Fruit fly (Drosophila melanogaster) whole organism, embryonic: ENCODE results near the gene Mfe2.
A peak's percentile ranks its signal among the peaks of the same experiment; 100 is the strongest.

ENCODE experiments used
- Atf6 ChIP-seq: fragments of 200-800 bp; sonication (Bioruptor generic); IDR thresholded peaks from 2 replicates; pipeline ENCODE4 v1.3.6; 2022; ENCODE audit warnings: missing biosample characterization, missing genetic modification characterization
- CG10366 ChIP-seq: fragments of 200-800 bp; sonication (Bioruptor generic); IDR thresholded peaks from 2 replicates; pipeline ENCODE4 v1.3.6; 2022; ENCODE audit warnings: missing biosample characterization, missing genetic modification characterization
- CG10543 ChIP-seq: fragments of 200-800 bp; sonication (Bioruptor generic); optimal IDR thresholded peaks from 3 replicates; lab custom pipeline; 2017; ENCODE audit warnings: missing biosample characterization, mild to moderate bottlenecking, missing genetic modification characterization, moderate library complexity
- CG10959 ChIP-seq: fragments of 200-800 bp; sonication (Bioruptor generic); IDR thresholded peaks from 2 replicates; pipeline ENCODE4 v1.3.6; 2022; ENCODE audit warnings: missing biosample characterization, missing genetic modification characterization
- CG13287 ChIP-seq: fragments of 200-800 bp; sonication (Bioruptor generic); IDR thresholded peaks from 2 replicates; pipeline ENCODE4 v1.3.6; 2022; ENCODE audit warnings: missing biosample characterization, missing genetic modification characterization; ENCODE audit not compliant: partially characterized antibody
- CG13296 ChIP-seq: fragments of 200-800 bp; sonication (Bioruptor generic); optimal IDR thresholded peaks from 3 replicates; lab custom pipeline; 2018; ENCODE audit warnings: missing biosample characterization, mild to moderate bottlenecking, missing genetic modification characterization
- CG13775 ChIP-seq: fragments of 200-800 bp; sonication (Bioruptor generic); optimal IDR thresholded peaks from 3 replicates; lab custom pipeline; 2017; ENCODE audit warnings: missing biosample characterization, mild to moderate bottlenecking, missing genetic modification characterization
- CG15696 ChIP-seq: fragments of 200-800 bp; sonication (Bioruptor generic); optimal IDR thresholded peaks from 2 replicates; lab custom pipeline; 2019; ENCODE audit warnings: missing biosample characterization, mild to moderate bottlenecking, missing genetic modification characterization, moderate library complexity
- CG1603 ChIP-seq: fragments of 200-800 bp; sonication (Bioruptor generic); optimal IDR thresholded peaks from 2 replicates; lab custom pipeline; 2019; ENCODE audit warnings: missing biosample characterization, mild to moderate bottlenecking, missing genetic modification characterization, moderate library complexity
- CG17829 ChIP-seq: fragments of 200-800 bp; optimal IDR thresholded peaks from 2 replicates; lab custom pipeline; 2019; ENCODE audit warnings: missing biosample characterization, mild to moderate bottlenecking, missing genetic modification characterization, moderate library complexity
- CG18011 ChIP-seq: fragments of 200-800 bp; sonication (Bioruptor generic); optimal IDR thresholded peaks from 2 replicates; lab custom pipeline; 2017; ENCODE audit warnings: missing biosample characterization, missing genetic modification characterization, mild to moderate bottlenecking, moderate library complexity, missing genotype
- CG2199 ChIP-seq: fragments of 200-800 bp; sonication (Bioruptor generic); IDR thresholded peaks from 3 replicates; pipeline ENCODE4 v1.3.6; 2022; ENCODE audit warnings: missing biosample characterization, missing genetic modification characterization
- CG32772 ChIP-seq: fragments of 200-800 bp; sonication (Bioruptor generic); IDR thresholded peaks from 2 replicates; pipeline ENCODE4 v1.3.6; 2022; ENCODE audit warnings: missing biosample characterization, missing genetic modification characterization
- CG33557 ChIP-seq: fragments of 200-800 bp; sonication (Bioruptor generic); optimal IDR thresholded peaks from 2 replicates; lab custom pipeline; 2019; ENCODE audit warnings: missing biosample characterization, mild to moderate bottlenecking, missing genetic modification characterization, moderate library complexity
- CG3847 ChIP-seq: fragments of 200-800 bp; sonication (Bioruptor generic); IDR thresholded peaks from 2 replicates; pipeline ENCODE4 v1.3.6; 2022; ENCODE audit warnings: missing biosample characterization, missing genetic modification characterization
- CG4617 ChIP-seq: fragments of 200-800 bp; sonication (Bioruptor generic); optimal IDR thresholded peaks from 3 replicates; lab custom pipeline; 2016; ENCODE audit warnings: missing biosample characterization, missing genetic modification characterization, borderline replicate concordance
- CG8281 ChIP-seq: fragments of 200-800 bp; sonication (Bioruptor generic); optimal IDR thresholded peaks from 2 replicates; lab custom pipeline; 2018; ENCODE audit warnings: missing biosample characterization, mild to moderate bottlenecking, missing genetic modification characterization, moderate library complexity
- CG8478 ChIP-seq: fragments of >200 bp; optimal IDR thresholded peaks from 2 replicates; lab custom pipeline; 2018
- CG9797 ChIP-seq: fragments of 200-800 bp; sonication (Bioruptor generic); optimal IDR thresholded peaks from 3 replicates; lab custom pipeline; 2018; ENCODE audit warnings: missing biosample characterization, mild to moderate bottlenecking, missing genetic modification characterization
- CoRest ChIP-seq: fragments of 200-800 bp; sonication (Bioruptor generic); optimal IDR thresholded peaks from 3 replicates; lab custom pipeline; 2018; ENCODE audit warnings: missing biosample characterization, mild to moderate bottlenecking, missing genetic modification characterization, moderate library complexity
- Ets97D ChIP-seq: fragments of 200-800 bp; sonication (Bioruptor generic); optimal IDR thresholded peaks from 3 replicates; lab custom pipeline; 2016; ENCODE audit warnings: missing biosample characterization, missing genetic modification characterization
- Hmr ChIP-seq: fragments of 200-800 bp; sonication (Bioruptor generic); optimal IDR thresholded peaks from 3 replicates; lab custom pipeline; 2017; ENCODE audit warnings: mild to moderate bottlenecking, missing biosample characterization, missing genetic modification reagents, missing genetic modification characterization
- Hr51 ChIP-seq, 2 experiments: fragments of 200-800 bp; sonication (Bioruptor generic); optimal IDR thresholded peaks; 2 replicates in 1 of 2; 3 replicates in 1 of 2; lab custom pipeline; 2016 to 2018; ENCODE audit warnings: missing biosample characterization in 2 of 2, missing genetic modification characterization in 2 of 2, mild to moderate bottlenecking in 1 of 2, moderate library complexity in 1 of 2
- Hsf ChIP-seq: fragments of 200-800 bp; sonication (Bioruptor generic); optimal IDR thresholded peaks from 3 replicates; lab custom pipeline; 2016; ENCODE audit warnings: missing biosample characterization, missing genetic modification characterization
- MESR4 ChIP-seq: fragments of 200-800 bp; sonication (Bioruptor generic); optimal IDR thresholded peaks from 2 replicates; lab custom pipeline; 2018; ENCODE audit warnings: missing biosample characterization, mild to moderate bottlenecking, missing genetic modification characterization, moderate library complexity
- NC2α ChIP-seq: fragments of 200-800 bp; sonication (Bioruptor generic); optimal IDR thresholded peaks from 2 replicates; lab custom pipeline; 2016; ENCODE audit warnings: missing biosample characterization, missing genetic modification characterization
- NC2β ChIP-seq: fragments of 200-800 bp; sonication (Bioruptor generic); optimal IDR thresholded peaks from 2 replicates; lab custom pipeline; 2016; ENCODE audit warnings: missing biosample characterization, missing genetic modification characterization
- Nf-YB ChIP-seq: fragments of 200-800 bp; sonication (Bioruptor generic); optimal IDR thresholded peaks from 3 replicates; lab custom pipeline; 2019; ENCODE audit warnings: missing biosample characterization, mild to moderate bottlenecking, missing genetic modification characterization, moderate library complexity
- Oaz ChIP-seq: fragments of 200-800 bp; sonication (Bioruptor generic); IDR thresholded peaks from 2 replicates; pipeline ENCODE4 v1.3.6; 2022; ENCODE audit warnings: missing biosample characterization, missing genetic modification characterization
- Rfx ChIP-seq: fragments of 200-800 bp; sonication (Bioruptor generic); IDR thresholded peaks from 2 replicates; pipeline ENCODE4 v1.3.6; 2022; ENCODE audit warnings: missing biosample characterization, missing genetic modification characterization
- ab ChIP-seq: fragments of 200-800 bp; sonication (Bioruptor generic); optimal IDR thresholded peaks from 2 replicates; lab custom pipeline; 2016; ENCODE audit warnings: missing biosample characterization, missing genetic modification characterization
- bigmax ChIP-seq: fragments of 200-800 bp; sonication (Bioruptor generic); optimal IDR thresholded peaks from 2 replicates; lab custom pipeline; 2018; ENCODE audit warnings: missing biosample characterization, mild to moderate bottlenecking, missing genetic modification characterization
- caup ChIP-seq: fragments of 200-800 bp; sonication (Bioruptor generic); optimal IDR thresholded peaks from 3 replicates; lab custom pipeline; 2017; ENCODE audit warnings: missing biosample characterization, mild to moderate bottlenecking, missing genetic modification characterization, moderate library complexity; ENCODE audit not compliant: severe bottlenecking
- cg ChIP-seq: fragments of 200-800 bp; sonication (Bioruptor generic); optimal IDR thresholded peaks from 3 replicates; lab custom pipeline; 2019; ENCODE audit warnings: missing biosample characterization, mild to moderate bottlenecking, missing genetic modification characterization, moderate library complexity
- crc ChIP-seq: fragments of 200-800 bp; sonication (Bioruptor generic); optimal IDR thresholded peaks from 2 replicates; lab custom pipeline; 2016; ENCODE audit warnings: missing biosample characterization, missing genetic modification characterization
- dmrt99B ChIP-seq: fragments of 200-800 bp; sonication (Bioruptor generic); optimal IDR thresholded peaks from 2 replicates; lab custom pipeline; 2018; ENCODE audit warnings: missing biosample characterization, mild to moderate bottlenecking, missing genetic modification characterization, moderate library complexity
- dpn ChIP-seq, 2 experiments: fragments of 200-800 bp; sonication (Bioruptor generic); optimal IDR thresholded peaks; 3 replicates each; lab custom pipeline; 2016; ENCODE audit warnings: missing biosample characterization in 2 of 2, missing genetic modification characterization in 2 of 2
- fd64A ChIP-seq: fragments of 200-800 bp; sonication (Bioruptor generic); optimal IDR thresholded peaks from 3 replicates; lab custom pipeline; 2018; ENCODE audit warnings: missing biosample characterization, mild to moderate bottlenecking, missing genetic modification characterization
- fd96Cb ChIP-seq: fragments of 200-800 bp; sonication (Bioruptor generic); optimal IDR thresholded peaks from 2 replicates; lab custom pipeline; 2018; ENCODE audit warnings: missing biosample characterization, mild to moderate bottlenecking, missing genetic modification characterization, moderate library complexity
- kay ChIP-seq: fragments of 200-800 bp; sonication (Bioruptor generic); optimal IDR thresholded peaks from 2 replicates; lab custom pipeline; 2016; ENCODE audit warnings: missing biosample characterization, missing genetic modification characterization
- pita ChIP-seq: fragments of 200-800 bp; sonication (Bioruptor generic); optimal IDR thresholded peaks from 2 replicates; lab custom pipeline; 2017; ENCODE audit warnings: missing biosample characterization, mild to moderate bottlenecking, missing genetic modification characterization
- shn ChIP-seq: fragments of 200-800 bp; sonication (Bioruptor generic); optimal IDR thresholded peaks from 3 replicates; lab custom pipeline; 2016; ENCODE audit warnings: missing biosample characterization, missing genetic modification characterization
- slbo ChIP-seq: fragments of 200-800 bp; sonication (Bioruptor generic); IDR thresholded peaks from 2 replicates; pipeline ENCODE4 v1.3.6; 2022; ENCODE audit warnings: missing biosample characterization, missing genetic modification characterization
- stc ChIP-seq: fragments of 200-800 bp; sonication (Bioruptor generic); IDR thresholded peaks from 2 replicates; pipeline ENCODE4 v1.3.6; 2022; ENCODE audit warnings: missing biosample characterization, missing genetic modification characterization
- sug ChIP-seq: fragments of 200-800 bp; optimal IDR thresholded peaks from 2 replicates; lab custom pipeline; 2019; ENCODE audit warnings: missing biosample characterization, mild to moderate bottlenecking, missing genetic modification characterization, moderate library complexity
- wdn ChIP-seq: fragments of 200-800 bp; sonication (Bioruptor generic); IDR thresholded peaks from 2 replicates; pipeline ENCODE4 v1.3.6; 2022; ENCODE audit warnings: missing biosample characterization, missing genetic modification characterization
- wek ChIP-seq: fragments of 200-800 bp; sonication (Bioruptor generic); optimal IDR thresholded peaks from 3 replicates; lab custom pipeline; 2018; ENCODE audit warnings: missing biosample characterization, mild to moderate bottlenecking, missing genetic modification characterization, moderate library complexity
- zen2 ChIP-seq: fragments of 200-800 bp; sonication (Bioruptor generic); IDR thresholded peaks from 3 replicates; pipeline ENCODE4 v1.3.6; 2022; ENCODE audit warnings: missing biosample characterization, missing genetic modification characterization; ENCODE audit not compliant: partially characterized antibody
- zfh2 ChIP-seq: fragments of 200-800 bp; sonication (Bioruptor generic); optimal IDR thresholded peaks from 2 replicates; lab custom pipeline; 2016; ENCODE audit warnings: missing biosample characterization, missing genetic modification characterization

Gene Mfe2

dm6 chrX:16320197-16320921 lies 49.6 kb downstream of the Mfe2 start, which contains the start of gene Cyp1 (continued):
- TF ChIP-seq CG15696 (tag; lab: Kevin White, UChicago) (no peak), Hmr (GFP tag; lab: Kevin White, UChicago) (peak; percentile 56), CG13296 (GFP tag; lab: Kevin White, UChicago) (no peak), MESR4 (GFP tag; lab: Kevin White, UChicago) (peak; percentile 82), CG1603 (peak; percentile 90), CG10543 (GFP tag; lab: Kevin White, UChicago) (no peak), fd64A (GFP tag; lab: Kevin White, UChicago) (no peak), bigmax (GFP tag; lab: Kevin White, UChicago) (peak; percentile 80), CG33557 (no peak), CG13775 (GFP tag; lab: Kevin White, UChicago) (peak; percentile 58), shn (GFP tag; lab: Kevin White, UChicago) (no peak), CG3847 (peak; percentile 58; the same call in 1 of the 2 replicates), Rfx (GFP tag; lab: Robert Waterston, UW) (peak; percentile 74), CG8281 (tag; lab: Kevin White, UChicago) (no peak), zfh2 (GFP tag; lab: Kevin White, UChicago) (peak; percentile 42), CG17829 (peak; percentile 11), CG10959 (no peak), Nf-YB (GFP tag; lab: Kevin White, UChicago) (no peak), pita (GFP tag; lab: Kevin White, UChicago) (no peak), ab (GFP tag; lab: Kevin White, UChicago) (no peak), slbo (GFP tag; lab: Robert Waterston, UW) (peak; percentile 72; the same call in 1 of the 2 replicates), Hsf (GFP tag; lab: Kevin White, UChicago) (no peak), caup (peak; percentile 21), CG18011 (GFP tag; lab: Kevin White, UChicago) (no peak), NC2α (no peak), CG13287 (GFP tag; lab: Robert Waterston, UW) (peak; percentile 77), CG32772 (GFP tag; lab: Robert Waterston, UW) (peak; percentile 32; the same call in 1 of the 2 replicates), CG10366 (peak; percentile 37), dmrt99B (tag; lab: Kevin White, UChicago) (no peak), CG2199 (GFP tag; lab: Robert Waterston, UW) (no peak), CG8478 (lab: Kevin White, UChicago) (no peak), CG9797 (peak; percentile 41), kay (GFP tag; lab: Kevin White, UChicago) (no peak), sug (tag; lab: Kevin White, UChicago) (no peak), Oaz (GFP tag; lab: Robert Waterston, UW) (0 out of 2 replicates have a peak, but pooled peaks have one; percentile 11), Ets97D (peak; percentile 86), wdn (GFP tag; lab: Robert Waterston, UW) (peak; percentile 42; the same call in 1 of the 2 replicates), Hr51 (GFP tag; optimal IDR thresholded peaks at IDR 0.05; lab: Kevin White, UChicago) (peak in 1 of 2 experiments; percentile 5), CoRest (peak; percentile 32), stc (GFP tag; lab: Robert Waterston, UW) (0 out of 2 replicates have a peak, but pooled peaks have one; percentile 31), zen2 (GFP tag; lab: Robert Waterston, UW) (peak; percentile 64; the same call in 2 of the 3 replicates), wek (GFP tag; lab: Kevin White, UChicago) (peak; percentile 48), CG4617 (GFP tag; lab: Kevin White, UChicago) (no peak), NC2β (GFP tag; lab: Kevin White, UChicago) (peak; percentile 10), Atf6 (GFP tag; lab: Robert Waterston, UW) (no peak), cg (GFP tag; lab: Kevin White, UChicago) (no peak), crc (no peak), fd96Cb (tag; lab: Kevin White, UChicago) (peak; percentile 35), dpn (GFP tag; optimal IDR thresholded peaks at IDR 0.05; lab: Kevin White, UChicago) (peak; percentile 11 to 28)
